Worm (Caenorhabditis elegans): ENCODE measurements around the gene R10D12.10.

DNA sequence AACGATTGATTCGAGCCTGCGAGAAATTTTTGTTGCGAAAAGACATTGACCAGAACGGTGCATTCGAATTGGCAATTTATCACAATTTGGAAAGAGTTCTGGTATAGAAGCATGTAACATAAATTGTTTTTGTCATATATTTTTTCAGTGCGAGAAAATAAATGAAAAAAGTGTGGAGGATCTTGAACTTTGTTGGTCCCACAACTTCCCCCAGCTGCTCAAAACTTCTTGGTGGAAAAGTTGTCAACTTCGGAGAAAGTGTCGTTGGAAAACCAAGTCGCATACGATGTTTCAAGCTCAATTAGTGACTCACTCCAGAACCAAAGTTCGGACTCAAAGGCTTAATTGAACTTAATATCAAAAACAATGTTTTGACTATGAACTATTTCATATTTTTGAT, 26.2 kb downstream of the R10D12.10 start:
- TF ChIP-seq lin-54 (GFP tag; optimal IDR thresholded peaks at IDR 0.05) (no peak), snpc-4 (GFP tag; optimal IDR thresholded peaks at IDR 0.05) (no peak), snpc-4 (tag; optimal IDR thresholded peaks at IDR 0.05) (no peak), hmg-20 (GFP tag; IDR thresholded peaks at IDR 0.05) (no peak), B0019.2 (GFP tag; conservative IDR thresholded peaks at IDR 0.05) (no peak), attf-6 (GFP tag; IDR thresholded peaks at IDR 0.05) (no peak), lsy-27 (tag; optimal IDR thresholded peaks at IDR 0.05; ENCODE audit: borderline replicate concordance, insufficient read depth) (no peak)

Measured in whole organism, young adult.